Fruit fly (Drosophila melanogaster) whole organism, wandering third instar larva: ENCODE results near the gene mTTF.

Source experiments
- Abd-B ChIP-seq: fragments of >200 bp; optimal IDR thresholded peaks from 2 replicates; lab custom pipeline; 2017; ENCODE audit warnings: missing biosample characterization, missing genetic modification characterization
- CG32264 ChIP-seq: fragments of 200-800 bp; sonication (Bioruptor generic); optimal IDR thresholded peaks from 2 replicates; lab custom pipeline; 2016; ENCODE audit warnings: missing biosample characterization, missing genetic modification characterization
- CG9705 ChIP-seq: fragments of 200-800 bp; sonication (Bioruptor generic); optimal IDR thresholded peaks from 2 replicates; lab custom pipeline; 2018; ENCODE audit warnings: missing biosample characterization, mild to moderate bottlenecking, missing genetic modification characterization
- Dif ChIP-seq: fragments of 200-275, 200-300 bp; sonication (Bioruptor generic); optimal IDR thresholded peaks from 2 replicates; lab custom pipeline; 2018; ENCODE audit warnings: missing biosample characterization, missing genetic modification characterization; ENCODE audit not compliant: partially characterized antibody
- GATAd ChIP-seq: sonication (Bioruptor generic); optimal IDR thresholded peaks from 2 replicates; lab custom pipeline; 2016; ENCODE audit warnings: missing biosample characterization, missing genetic modification characterization
- HLH106 ChIP-seq: fragments of 200-800 bp; optimal IDR thresholded peaks from 3 replicates; lab custom pipeline; 2019; ENCODE audit warnings: missing biosample characterization, mild to moderate bottlenecking, missing genetic modification characterization, moderate library complexity
- Hnf4 ChIP-seq: fragments of 200-800 bp; sonication (Bioruptor generic); optimal IDR thresholded peaks from 2 replicates; lab custom pipeline; 2016; ENCODE audit warnings: missing biosample characterization, mild to moderate bottlenecking, missing genetic modification characterization
- Hr78 ChIP-seq: fragments of >200 bp; optimal IDR thresholded peaks from 2 replicates; lab custom pipeline; 2017; ENCODE audit warnings: missing biosample characterization, missing genetic modification characterization
- Jra ChIP-seq: sonication (Bioruptor generic); optimal IDR thresholded peaks from 2 replicates; lab custom pipeline; 2016; ENCODE audit warnings: missing biosample characterization, missing genetic modification characterization
- Mio ChIP-seq: sonication (Bioruptor generic); optimal IDR thresholded peaks from 2 replicates; lab custom pipeline; 2016; ENCODE audit warnings: missing biosample characterization, missing genetic modification characterization
- Myc ChIP-seq: fragments of >200 bp; optimal IDR thresholded peaks from 2 replicates; lab custom pipeline; 2017
- N ChIP-seq: fragments of >200 bp; optimal IDR thresholded peaks from 2 replicates; lab custom pipeline; 2018; ENCODE audit warnings: missing biosample characterization, missing external identifiers, missing genetic modification characterization
- OdsH ChIP-seq: fragments of 200-800 bp; sonication (Bioruptor generic); optimal IDR thresholded peaks from 2 replicates; lab custom pipeline; 2016; ENCODE audit warnings: missing biosample characterization, mild to moderate bottlenecking, missing genetic modification characterization
- Rel ChIP-seq, 2 experiments: fragments of 200-800 bp; sonication (Bioruptor generic) in 1 of 2; optimal IDR thresholded peaks; 2 replicates in 1 of 2; 3 replicates in 1 of 2; lab custom pipeline; 2016 to 2019; ENCODE audit warnings: mild to moderate bottlenecking in 2 of 2, missing biosample characterization in 2 of 2, missing genetic modification characterization in 2 of 2, moderate library complexity in 1 of 2
- Sp1 ChIP-seq: fragments of 200-800 bp; sonication (Bioruptor generic); optimal IDR thresholded peaks from 3 replicates; lab custom pipeline; 2019; ENCODE audit warnings: missing biosample characterization, mild to moderate bottlenecking, missing genetic modification characterization, moderate library complexity
- Vsx2 ChIP-seq: fragments of 200-300, 225-300 bp; sonication (Bioruptor generic); optimal IDR thresholded peaks from 2 replicates; lab custom pipeline; 2018; ENCODE audit warnings: missing biosample characterization, missing genetic modification characterization; ENCODE audit not compliant: partially characterized antibody
- br ChIP-seq: fragments of 200-800 bp; sonication (Bioruptor generic); optimal IDR thresholded peaks from 2 replicates; lab custom pipeline; 2016; ENCODE audit warnings: missing biosample characterization, missing genetic modification characterization
- brk ChIP-seq: fragments of 200-800 bp; sonication (Bioruptor generic); optimal IDR thresholded peaks from 2 replicates; lab custom pipeline; 2016; ENCODE audit warnings: missing biosample characterization, mild to moderate bottlenecking, missing genetic modification characterization
- dl ChIP-seq, 2 experiments: fragments of 175-275, 200-275 bp in 1 of 2; fragments of 200-275 bp in 1 of 2; sonication (Bioruptor generic); optimal IDR thresholded peaks; lab custom pipeline; 2018; ENCODE audit warnings: mild to moderate bottlenecking in 2 of 2, missing biosample characterization in 2 of 2, missing genetic modification characterization in 2 of 2, moderate library complexity in 2 of 2; ENCODE audit not compliant: partially characterized antibody in 2 of 2, insufficient read depth in 1 of 2
- dmrt93B ChIP-seq: fragments of 200-800 bp; sonication (Bioruptor generic); optimal IDR thresholded peaks from 2 replicates; lab custom pipeline; 2018; ENCODE audit warnings: missing biosample characterization, mild to moderate bottlenecking, missing genetic modification characterization
- ey ChIP-seq: fragments of 200-800 bp; sonication (Bioruptor generic); optimal IDR thresholded peaks from 2 replicates; lab custom pipeline; 2016; ENCODE audit warnings: missing biosample characterization, missing genetic modification characterization
- foxo ChIP-seq, 2 experiments: fragments of 200-800 bp; sonication (Bioruptor generic); optimal IDR thresholded peaks; 2 replicates in 1 of 2; 3 replicates in 1 of 2; lab custom pipeline; 2016 to 2017; ENCODE audit warnings: missing biosample characterization in 2 of 2, missing genetic modification characterization in 2 of 2
- fru ChIP-seq: fragments of 200-800 bp; sonication (Bioruptor generic); optimal IDR thresholded peaks from 3 replicates; lab custom pipeline; 2016; ENCODE audit warnings: missing biosample characterization, mild to moderate bottlenecking, missing genetic modification characterization
- h ChIP-seq: fragments of 200-800 bp; sonication (Bioruptor generic); optimal IDR thresholded peaks from 3 replicates; lab custom pipeline; 2016; ENCODE audit warnings: missing biosample characterization, mild to moderate bottlenecking, missing genetic modification characterization
- jim ChIP-seq: fragments of 175-275, 200-325 bp; sonication (Bioruptor generic); optimal IDR thresholded peaks from 2 replicates; lab custom pipeline; 2016; ENCODE audit warnings: missing biosample characterization, mild to moderate bottlenecking, missing genetic modification characterization
- lola ChIP-seq: fragments of >200 bp; optimal IDR thresholded peaks from 2 replicates; lab custom pipeline; 2017; ENCODE audit warnings: missing biosample characterization, missing genetic modification characterization
- pan ChIP-seq: fragments of >200 bp; optimal IDR thresholded peaks from 2 replicates; lab custom pipeline; 2017
- psq ChIP-seq: fragments of 200-800 bp; sonication (Bioruptor generic); optimal IDR thresholded peaks from 3 replicates; lab custom pipeline; 2017; ENCODE audit warnings: missing biosample characterization, mild to moderate bottlenecking, missing genetic modification characterization, moderate library complexity
- sage ChIP-seq: fragments of 200-800 bp; sonication (Bioruptor generic); optimal IDR thresholded peaks from 2 replicates; lab custom pipeline; 2016; ENCODE audit warnings: missing biosample characterization, mild to moderate bottlenecking, missing genetic modification characterization
- tai ChIP-seq: sonication (Bioruptor generic); optimal IDR thresholded peaks from 2 replicates; lab custom pipeline; 2016; ENCODE audit warnings: missing biosample characterization, missing genetic modification characterization
- usp ChIP-seq: fragments of >200 bp; optimal IDR thresholded peaks from 2 replicates; lab custom pipeline; 2017; ENCODE audit warnings: missing biosample characterization, missing genetic modification characterization
- woc ChIP-seq: sonication (Bioruptor generic); optimal IDR thresholded peaks from 2 replicates; lab custom pipeline; 2016; ENCODE audit warnings: missing biosample characterization, mild to moderate bottlenecking, missing genetic modification characterization

Gene mTTF

dm6 chr2L:14337940-14338339 lies 10.7 kb downstream of the mTTF start, which contains the start of gene CG15286:
Gene CG15286, plus strand, starts transcription at chr2L:14338240.
- TF ChIP-seq Myc (lab: Kevin White, UChicago) (no peak), tai (GFP tag; lab: Kevin White, UChicago) (no peak), N (GFP tag; lab: Kevin White, UChicago) (no peak), Sp1 (GFP tag; lab: Kevin White, UChicago) (no peak), woc (GFP tag; lab: Kevin White, UChicago) (no peak), CG9705 (no peak), h (GFP tag; lab: Kevin White, UChicago) (no peak), dl (GFP tag; optimal IDR thresholded peaks at IDR 0.05; lab: Kevin White, UChicago; ENCODE audit: insufficient read depth in 1 of 2, partially characterized antibody in 2 of 2) (no peak), usp (GFP tag; lab: Kevin White, UChicago) (no peak)

- TF ChIP-seq Rel (GFP tag; optimal IDR thresholded peaks at IDR 0.05; lab: Kevin White, UChicago) (no peak), Rel (tag; optimal IDR thresholded peaks at IDR 0.05; lab: Kevin White, UChicago) (no peak), pan (lab: Kevin White, UChicago) (no peak), Hnf4 (no peak), fru (GFP tag; lab: Kevin White, UChicago) (no peak), lola (GFP tag; lab: Kevin White, UChicago) (no peak), GATAd (GFP tag; lab: Kevin White, UChicago) (no peak), Vsx2 (no peak), HLH106 (no peak), Hr78 (GFP tag; lab: Kevin White, UChicago) (no peak), brk (GFP tag; lab: Kevin White, UChicago) (no peak), tai (GFP tag; lab: Kevin White, UChicago) (no peak), ey (GFP tag; lab: Kevin White, UChicago) (no peak), dmrt93B (GFP tag; lab: Kevin White, UChicago) (no peak), h (GFP tag; lab: Kevin White, UChicago) (no peak), Jra (no peak), woc (GFP tag; lab: Kevin White, UChicago) (no peak), br (GFP tag; lab: Kevin White, UChicago) (no peak), Abd-B (no peak), Dif (GFP tag; lab: Kevin White, UChicago) (no peak)
These were observed 12.2 kb downstream of the mTTF start for dm6 chr2L:14336311-14336836.

- TF ChIP-seq sage (GFP tag; lab: Kevin White, UChicago) (peak; percentile 15), Myc (lab: Kevin White, UChicago) (peak; percentile 47), psq (GFP tag; lab: Kevin White, UChicago) (no peak)
These were observed 14.6 kb downstream of the mTTF start, which contains the start of gene CG33090 for dm6 chr2L:14333965-14334364. Gene CG33090, plus strand, starts transcription at chr2L:14334158.

dm6 chr2L:14319005-14319404 lies 29.6 kb downstream of the mTTF start:
- no peak for TF ChIP-seq OdsH (GFP tag; lab: Kevin White, UChicago)
- no peak for TF ChIP-seq GATAd (GFP tag; lab: Kevin White, UChicago)
- TF ChIP-seq lola (GFP tag; lab: Kevin White, UChicago) = no peak
- TF ChIP-seq HLH106 = no peak
- TF ChIP-seq usp (GFP tag; lab: Kevin White, UChicago) = no peak
- TF ChIP-seq h (GFP tag; lab: Kevin White, UChicago) = no peak
- TF ChIP-seq Hr78 (GFP tag; lab: Kevin White, UChicago) = no peak
- TF ChIP-seq Abd-B = no peak
- TF ChIP-seq psq (GFP tag; lab: Kevin White, UChicago) = no peak
- no peak for TF ChIP-seq Dif (GFP tag; lab: Kevin White, UChicago)
- TF ChIP-seq N (GFP tag; lab: Kevin White, UChicago) = no peak
- no peak for TF ChIP-seq Vsx2

- TF ChIP-seq lola (GFP tag; lab: Kevin White, UChicago) (no peak), Vsx2 (no peak)
These were observed 30.0 kb downstream of the mTTF start for dm6 chr2L:14318600-14318999.

- TF ChIP-seq dmrt93B (GFP tag; lab: Kevin White, UChicago) (no peak), foxo (GFP tag; optimal IDR thresholded peaks at IDR 0.05; lab: Kevin White, UChicago) (no peak), GATAd (GFP tag; lab: Kevin White, UChicago) (no peak), dl (GFP tag; optimal IDR thresholded peaks at IDR 0.05; lab: Kevin White, UChicago; ENCODE audit: insufficient read depth in 1 of 2, partially characterized antibody in 2 of 2) (no peak), psq (GFP tag; lab: Kevin White, UChicago) (no peak), jim (no peak), CG32264 (GFP tag; lab: Kevin White, UChicago) (no peak), Dif (GFP tag; lab: Kevin White, UChicago) (no peak), usp (GFP tag; lab: Kevin White, UChicago) (no peak), ey (GFP tag; lab: Kevin White, UChicago) (no peak), Myc (lab: Kevin White, UChicago) (no peak), brk (GFP tag; lab: Kevin White, UChicago) (no peak), Sp1 (GFP tag; lab: Kevin White, UChicago) (no peak), Rel (GFP tag; optimal IDR thresholded peaks at IDR 0.05; lab: Kevin White, UChicago) (no peak), Rel (tag; optimal IDR thresholded peaks at IDR 0.05; lab: Kevin White, UChicago) (no peak), Mio (no peak)
These were observed 30.6 kb downstream of the mTTF start for dm6 chr2L:14317992-14318391.
